Worm (Caenorhabditis elegans) whole organism, L1 larva: ENCODE results near the gene clec-63.

Source experiments
- C04F5.9 ChIP-seq: sonication (generic microtip); optimal IDR thresholded peaks from 2 replicates; lab custom pipeline; 2016; ENCODE audit warnings: missing genetic modification characterization, missing compliant biosample characterization
- aha-1 ChIP-seq: fragments of 150-350 bp; optimal IDR thresholded peaks from 2 replicates; lab custom pipeline; 2014; ENCODE audit warnings: missing biosample characterization, missing genetic modification characterization
- blmp-1 ChIP-seq: fragments of 150-350 bp; optimal IDR thresholded peaks from 2 replicates; lab custom pipeline; 2014; ENCODE audit warnings: missing biosample characterization, missing genetic modification characterization
- ceh-8 ChIP-seq: fragments of 200-800 bp; sonication (Bioruptor generic); optimal IDR thresholded peaks from 2 replicates; lab custom pipeline; 2018; ENCODE audit warnings: mild to moderate bottlenecking, missing genetic modification characterization, moderate library complexity, missing compliant biosample characterization
- ceh-82 ChIP-seq, 3 experiments: fragments of 150-350 bp in 1 of 3; sonication (generic microtip) in 2 of 3; optimal IDR thresholded peaks; 2 replicates each; lab custom pipeline; 2014 to 2017; ENCODE audit warnings: missing biosample characterization in 3 of 3, missing genetic modification characterization in 3 of 3
- ceh-88 ChIP-seq: fragments of 200-800 bp; sonication (Bioruptor generic); IDR thresholded peaks from 2 replicates; pipeline ENCODE4 v1.3.6; 2022; ENCODE audit warnings: missing genetic modification characterization, missing compliant biosample characterization
- ces-1 ChIP-seq: fragments of 150-350 bp; optimal IDR thresholded peaks from 2 replicates; lab custom pipeline; 2014; ENCODE audit warnings: missing biosample characterization, missing genetic modification reagents, missing genetic modification characterization
- dsc-1 ChIP-seq: sonication (generic microtip); optimal IDR thresholded peaks from 2 replicates; lab custom pipeline; 2016; ENCODE audit warnings: mild to moderate bottlenecking, missing genetic modification characterization, missing compliant biosample characterization
- efl-1 ChIP-seq, 4 experiments: fragments of 150-350 bp; optimal IDR thresholded peaks in 3 of 4; peaks in 1 of 4; 1 replicate in 1 of 4; 2 replicates in 3 of 4; lab custom pipeline; 2014; ENCODE audit warnings: missing biosample characterization in 2 of 4, missing genetic modification characterization in 2 of 4, missing genetic modification reagents in 2 of 4
- efl-3 ChIP-seq: fragments of 200-800 bp; sonication (Bioruptor generic); optimal IDR thresholded peaks from 2 replicates; lab custom pipeline; 2018; ENCODE audit warnings: mild to moderate bottlenecking, missing genetic modification characterization, missing compliant biosample characterization
- egl-13 ChIP-seq: sonication (generic microtip); optimal IDR thresholded peaks from 2 replicates; lab custom pipeline; 2016; ENCODE audit warnings: missing genotype, missing genetic modification reagents, missing genetic modification characterization, missing compliant biosample characterization
- egl-27 ChIP-seq, 2 experiments: fragments of 150-350 bp in 1 of 2; sonication (generic microtip); optimal IDR thresholded peaks; 3 replicates each; lab custom pipeline; 2017 to 2018; ENCODE audit warnings: missing biosample characterization in 2 of 2, missing genetic modification characterization in 2 of 2, missing genetic modification reagents in 2 of 2
- elt-3 ChIP-seq, 6 experiments: fragments of 150-350 bp in 1 of 6; sonication (generic microtip); optimal IDR thresholded peaks; 2 replicates each; lab custom pipeline; 2017 to 2018; ENCODE audit warnings: missing biosample characterization in 6 of 6, missing genetic modification characterization in 6 of 6, inconsistent platforms in 1 of 6
- ets-5 ChIP-seq: fragments of 200-800 bp; sonication (Bioruptor generic); IDR thresholded peaks from 2 replicates; pipeline ENCODE4 v1.3.6; 2022; ENCODE audit warnings: missing genetic modification characterization, missing compliant biosample characterization
- fkh-4 ChIP-seq: sonication (generic microtip); optimal IDR thresholded peaks from 2 replicates; lab custom pipeline; 2016; ENCODE audit warnings: missing compliant biosample characterization, missing genetic modification characterization, borderline replicate concordance
- fkh-8 ChIP-seq: sonication (generic microtip); optimal IDR thresholded peaks from 2 replicates; lab custom pipeline; 2016; ENCODE audit warnings: mild to moderate bottlenecking, missing genetic modification characterization, missing compliant biosample characterization
- grh-1 ChIP-seq: fragments of 200-800 bp; sonication (Bioruptor generic); IDR thresholded peaks from 2 replicates; pipeline ENCODE4 v1.3.6; 2022; ENCODE audit warnings: missing genetic modification reagents, missing genetic modification characterization, missing compliant biosample characterization
- lin-13 ChIP-seq: fragments of 150-350 bp; optimal IDR thresholded peaks from 2 replicates; lab custom pipeline; 2014; ENCODE audit warnings: missing biosample characterization, missing genetic modification reagents, missing genetic modification characterization
- lin-35 ChIP-seq, 2 experiments: fragments of 150-350 bp; optimal IDR thresholded peaks; 2 replicates each; lab custom pipeline; 2014; ENCODE audit warnings: missing biosample characterization in 2 of 2, missing genetic modification characterization in 2 of 2, missing genetic modification reagents in 2 of 2
- lsy-2 ChIP-seq, 2 experiments: fragments of 150-350 bp; optimal IDR thresholded peaks; 2 replicates each; lab custom pipeline; 2014; ENCODE audit warnings: missing biosample characterization in 2 of 2, missing genetic modification characterization in 2 of 2
- mab-9 ChIP-seq: fragments of 200-800 bp; sonication (Bioruptor generic); IDR thresholded peaks from 2 replicates; pipeline ENCODE4 v1.3.6; 2022; ENCODE audit warnings: missing genetic modification reagents, missing genetic modification characterization, missing compliant biosample characterization
- mef-2 ChIP-seq: fragments of 150-350 bp; optimal IDR thresholded peaks from 2 replicates; lab custom pipeline; 2014; ENCODE audit warnings: missing biosample characterization, missing genetic modification characterization
- mep-1 ChIP-seq: fragments of 150-350 bp; optimal IDR thresholded peaks from 2 replicates; lab custom pipeline; 2014; ENCODE audit warnings: missing biosample characterization, missing genetic modification characterization
- nhr-11 ChIP-seq: fragments of 150-350 bp; optimal IDR thresholded peaks from 2 replicates; lab custom pipeline; 2014; ENCODE audit warnings: missing biosample characterization, missing genetic modification characterization
- nhr-28 ChIP-seq: fragments of 150-350 bp; optimal IDR thresholded peaks from 2 replicates; lab custom pipeline; 2014; ENCODE audit warnings: missing biosample characterization, missing genetic modification characterization
- nhr-71 ChIP-seq: sonication (generic microtip); optimal IDR thresholded peaks from 2 replicates; lab custom pipeline; 2016; ENCODE audit warnings: mild to moderate bottlenecking, missing genetic modification characterization, moderate library complexity, missing compliant biosample characterization
- nhr-76 ChIP-seq: sonication (generic microtip); optimal IDR thresholded peaks from 2 replicates; lab custom pipeline; 2017; ENCODE audit warnings: missing biosample characterization, missing genetic modification characterization
- pax-3 ChIP-seq: fragments of 200-800 bp; sonication (Bioruptor generic); optimal IDR thresholded peaks from 2 replicates; lab custom pipeline; 2018; ENCODE audit warnings: mild to moderate bottlenecking, missing genetic modification characterization, moderate library complexity, missing compliant biosample characterization
- rnt-1 ChIP-seq: sonication (generic microtip); optimal IDR thresholded peaks from 2 replicates; lab custom pipeline; 2016; ENCODE audit warnings: mild to moderate bottlenecking, missing genetic modification characterization, moderate library complexity, missing compliant biosample characterization
- skn-1 ChIP-seq: fragments of 150-350 bp; optimal IDR thresholded peaks from 2 replicates; lab custom pipeline; 2014; ENCODE audit warnings: missing biosample characterization, missing genetic modification characterization
- snpc-4 ChIP-seq: fragments of 150-350 bp; optimal IDR thresholded peaks from 2 replicates; lab custom pipeline; 2014; ENCODE audit warnings: missing biosample characterization, missing genetic modification characterization
- tbx-2 ChIP-seq: sonication (generic microtip); optimal IDR thresholded peaks from 2 replicates; lab custom pipeline; 2016; ENCODE audit warnings: missing genetic modification characterization, missing compliant biosample characterization
- unc-98 ChIP-seq: fragments of 200-800 bp; sonication (Bioruptor generic); IDR thresholded peaks from 2 replicates; pipeline ENCODE4 v1.3.6; 2022; ENCODE audit warnings: missing genetic modification characterization, missing compliant biosample characterization
- vab-15 ChIP-seq: sonication (generic microtip); optimal IDR thresholded peaks from 2 replicates; lab custom pipeline; 2017; ENCODE audit warnings: missing genotype, mild to moderate bottlenecking, missing genetic modification characterization, missing compliant biosample characterization
- xbp-1 ChIP-seq: sonication (generic microtip); optimal IDR thresholded peaks from 2 replicates; lab custom pipeline; 2016; ENCODE audit warnings: missing genetic modification characterization, missing compliant biosample characterization
- ztf-4 ChIP-seq: fragments of 150-350 bp; optimal IDR thresholded peaks from 2 replicates; lab custom pipeline; 2014; ENCODE audit warnings: missing biosample characterization, missing genetic modification characterization

The clec-63 gene

ce11 chrII:12896666-12897065 lies 1.2 kb downstream of the clec-63 start:
- TF ChIP-seq mep-1 (tag; lab: Kevin White, UChicago), result no peak
- no peak for TF ChIP-seq ceh-8 (GFP tag; lab: Kevin White, UChicago)

DNA sequence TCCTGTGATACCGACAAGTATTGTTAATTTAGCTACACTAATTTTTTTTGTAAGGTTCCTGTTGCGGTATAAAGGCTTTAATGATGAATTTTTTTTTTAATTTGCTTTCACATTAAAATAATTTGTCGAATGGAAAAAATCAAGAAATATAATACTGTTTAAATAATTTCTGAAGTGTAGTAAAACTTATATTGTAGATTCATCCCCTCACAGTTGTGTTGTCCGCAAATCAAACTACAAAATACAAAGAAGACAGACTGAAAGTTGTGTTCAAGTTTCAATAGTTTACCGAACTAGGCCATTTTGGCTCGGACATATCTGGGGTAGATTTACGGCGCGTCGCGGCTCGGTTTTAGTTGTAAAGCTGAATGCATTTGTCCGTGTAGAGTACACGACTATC lies 1.9 kb downstream of the clec-63 start:
- TF ChIP-seq blmp-1 (no peak), efl-1 (optimal IDR thresholded peaks at IDR 0.05; lab: Kevin White, UChicago) (no peak), efl-1 (GFP tag; optimal IDR thresholded peaks at IDR 0.05 in 1 of 2; lab: Kevin White, UChicago) (peak in 1 of 2 experiments; percentile 69)

- TF ChIP-seq aha-1 (tag; lab: Kevin White, UChicago) (no peak), grh-1 (GFP tag; lab: Robert Waterston, UW) (no peak), fkh-8 (tag; lab: Kevin White, UChicago) (no peak), ces-1 (GFP tag; lab: Kevin White, UChicago) (no peak), lin-35 (GFP tag; optimal IDR thresholded peaks at IDR 0.05; lab: Kevin White, UChicago) (no peak), nhr-28 (tag; lab: Kevin White, UChicago) (no peak), lsy-2 (tag; optimal IDR thresholded peaks at IDR 0.05; lab: Kevin White, UChicago) (no peak), egl-13 (no peak), efl-3 (GFP tag; lab: Kevin White, UChicago) (no peak), nhr-11 (tag; lab: Kevin White, UChicago) (no peak), egl-27 (tag; optimal IDR thresholded peaks at IDR 0.05; lab: Kevin White, UChicago) (no peak), skn-1 (tag; lab: Kevin White, UChicago) (no peak), ceh-82 (tag; optimal IDR thresholded peaks at IDR 0.05; lab: Kevin White, UChicago) (no peak), pax-3 (tag; lab: Kevin White, UChicago) (no peak), snpc-4 (no peak), nhr-71 (no peak)
Observed at ce11 chrII:12897942-12898341, 2.5 kb downstream of the clec-63 start, which contains the start of gene clec-64. Gene clec-64, plus strand, starts transcription at chrII:12898242.

- TF ChIP-seq grh-1 (GFP tag; lab: Robert Waterston, UW), result no peak
- no peak for TF ChIP-seq dsc-1 (tag; lab: Kevin White, UChicago)
- TF ChIP-seq C04F5.9, result no peak
- no peak for TF ChIP-seq lsy-2 (tag; optimal IDR thresholded peaks at IDR 0.05; lab: Kevin White, UChicago)
- TF ChIP-seq elt-3 (tag; optimal IDR thresholded peaks at IDR 0.05; lab: Kevin White, UChicago), result no peak
- TF ChIP-seq ets-5 (GFP tag; lab: Robert Waterston, UW), result no peak
- no peak for TF ChIP-seq blmp-1
- no peak for TF ChIP-seq unc-98 (GFP tag; lab: Robert Waterston, UW)
- no peak for TF ChIP-seq ceh-88
- TF ChIP-seq ztf-4, result no peak
- TF ChIP-seq vab-15 (tag; lab: Kevin White, UChicago), result no peak
- no peak for TF ChIP-seq lin-13 (GFP tag; lab: Kevin White, UChicago)
- TF ChIP-seq efl-1 (optimal IDR thresholded peaks at IDR 0.05; lab: Kevin White, UChicago), result no peak
- TF ChIP-seq efl-1 (GFP tag; optimal IDR thresholded peaks at IDR 0.05 in 1 of 2; lab: Kevin White, UChicago), result no peak
- TF ChIP-seq mab-9, result no peak
- TF ChIP-seq rnt-1 (tag; lab: Kevin White, UChicago), result no peak
Observed at ce11 chrII:12901025-12901424, 5.6 kb downstream of the clec-63 start, which contains the start of gene clec-65. Gene clec-65, plus strand, starts transcription at chrII:12901325.

ce11 chrII:12904174-12904573 lies 8.7 kb downstream of the clec-63 start, which contains the start of gene clec-66:
Gene clec-66, plus strand, starts transcription at chrII:12904398.
- no peak for TF ChIP-seq nhr-76 (tag; lab: Kevin White, UChicago)
- no peak for TF ChIP-seq snpc-4
- TF ChIP-seq xbp-1 (tag; lab: Kevin White, UChicago), result no peak
- no peak for TF ChIP-seq tbx-2 (tag; lab: Kevin White, UChicago)
- no peak for TF ChIP-seq fkh-4 (tag; lab: Kevin White, UChicago)
- TF ChIP-seq lsy-2 (tag; optimal IDR thresholded peaks at IDR 0.05; lab: Kevin White, UChicago), result no peak
- TF ChIP-seq ceh-88, result no peak
- TF ChIP-seq mef-2 (tag; lab: Kevin White, UChicago), result no peak
- no peak for TF ChIP-seq egl-27 (tag; optimal IDR thresholded peaks at IDR 0.05; lab: Kevin White, UChicago)
